Fruit fly (Drosophila melanogaster) whole organism, embryonic: ENCODE data around the gene Mrtf.

Experiments used
- CG10565 ChIP-seq: fragments of 200-800 bp; sonication (Bioruptor generic); optimal IDR thresholded peaks from 3 replicates; lab custom pipeline; 2016; ENCODE audit warnings: missing biosample characterization, mild to moderate bottlenecking, missing genetic modification characterization
- CG11560 ChIP-seq: fragments of 200-800 bp; sonication (Bioruptor generic); IDR thresholded peaks from 3 replicates; pipeline ENCODE4 v1.3.6; 2022; ENCODE audit warnings: missing biosample characterization, missing genetic modification characterization
- CG12219 ChIP-seq: fragments of 200-800 bp; sonication (Bioruptor generic); optimal IDR thresholded peaks from 3 replicates; lab custom pipeline; 2018; ENCODE audit warnings: missing biosample characterization, mild to moderate bottlenecking, missing genetic modification characterization
- CG7963 ChIP-seq: fragments of 200-800 bp; sonication (Bioruptor generic); IDR thresholded peaks from 3 replicates; pipeline ENCODE4 v1.3.6; 2022; ENCODE audit warnings: missing biosample characterization, missing genetic modification characterization; ENCODE audit not compliant: partially characterized antibody
- HLH3B ChIP-seq: fragments of 200-800 bp; sonication (Bioruptor generic); IDR thresholded peaks from 2 replicates; pipeline ENCODE4 v1.3.6; 2022; ENCODE audit warnings: missing biosample characterization, missing genetic modification characterization
- Nf-YB ChIP-seq: fragments of 200-800 bp; sonication (Bioruptor generic); optimal IDR thresholded peaks from 3 replicates; lab custom pipeline; 2019; ENCODE audit warnings: missing biosample characterization, mild to moderate bottlenecking, missing genetic modification characterization, moderate library complexity
- Side ChIP-seq: fragments of 200-800 bp; sonication (Bioruptor generic); optimal IDR thresholded peaks from 2 replicates; lab custom pipeline; 2016; ENCODE audit warnings: missing biosample characterization, missing genetic modification characterization
- lab ChIP-seq: fragments of 200-800 bp; sonication (Bioruptor generic); optimal IDR thresholded peaks from 3 replicates; lab custom pipeline; 2017; ENCODE audit warnings: missing biosample characterization, missing genetic modification characterization, mild to moderate bottlenecking, moderate library complexity, missing genetic modification reagents
- sisA ChIP-seq: fragments of 200-800 bp; sonication (Bioruptor generic); IDR thresholded peaks from 2 replicates; pipeline ENCODE4 v1.3.6; 2022; ENCODE audit warnings: missing biosample characterization, missing genetic modification characterization
- usp ChIP-seq: fragments of >200 bp; optimal IDR thresholded peaks from 2 replicates; lab custom pipeline; 2017; ENCODE audit warnings: missing biosample characterization, missing genetic modification characterization

dm6 chr3L:2748359-2748758, 18.0 kb downstream of the Mrtf start:
- no peak for TF ChIP-seq CG11560 (tag; lab: Robert Waterston, UW)
- TF ChIP-seq Nf-YB (GFP tag; lab: Kevin White, UChicago), result no peak
- TF ChIP-seq HLH3B (GFP tag; lab: Robert Waterston, UW), result no peak
- TF ChIP-seq CG10565 (GFP tag; lab: Kevin White, UChicago), result no peak
- TF ChIP-seq CG7963, result no peak
- no peak for TF ChIP-seq lab (GFP tag; lab: Kevin White, UChicago)
- TF ChIP-seq usp, result no peak
- no peak for TF ChIP-seq CG12219 (GFP tag; lab: Kevin White, UChicago)
- no peak for TF ChIP-seq Side (GFP tag; lab: Kevin White, UChicago)
- TF ChIP-seq sisA (GFP tag; lab: Robert Waterston, UW), result no peak
